Worm (Caenorhabditis elegans): ENCODE data around the gene rnr-1.

rnr-1 gene

DNA sequence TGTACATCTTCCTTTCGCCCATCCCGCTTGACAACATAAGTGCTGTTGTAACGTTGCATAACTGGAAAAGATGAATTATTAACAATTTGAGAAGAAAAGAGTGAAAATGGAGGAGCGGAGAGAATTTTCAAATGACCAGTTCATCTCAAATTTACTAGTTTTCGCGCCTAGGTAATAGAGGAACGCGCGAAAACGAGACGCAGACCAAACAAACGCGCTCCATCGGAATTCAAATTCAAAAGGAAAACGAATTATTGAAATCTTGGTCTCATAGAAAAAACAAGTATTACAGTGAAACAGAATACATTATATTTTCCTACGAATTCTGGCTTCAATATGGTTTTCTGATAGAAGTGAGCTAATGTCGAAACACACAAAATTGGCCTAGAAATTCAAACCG, 408 bp downstream of the rnr-1 start:
- no peak for TF ChIP-seq unc-62 (GFP tag; optimal IDR thresholded peaks at IDR 0.05)

DNA sequence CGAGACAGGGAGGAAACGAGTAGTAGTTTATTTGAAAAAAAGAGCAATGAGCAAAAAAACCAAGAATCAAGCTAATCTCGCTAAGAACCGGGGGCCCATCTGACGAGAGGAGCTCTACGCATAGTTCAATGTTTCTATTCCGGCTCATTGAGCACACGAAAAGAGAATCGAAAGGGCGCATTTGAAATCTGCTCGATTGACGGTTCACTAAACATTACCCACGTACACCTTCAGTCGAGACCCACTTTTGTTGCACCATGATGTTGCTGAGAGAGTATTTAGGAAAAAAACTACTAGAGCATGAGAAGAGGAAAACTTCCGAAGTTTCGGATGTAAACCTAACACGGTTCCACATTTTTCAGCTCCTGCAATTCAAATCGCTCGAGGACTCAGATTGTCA, 3.6 kb downstream of the rnr-1 start:
- no peak for TF ChIP-seq unc-62 (GFP tag; optimal IDR thresholded peaks at IDR 0.05)

DNA sequence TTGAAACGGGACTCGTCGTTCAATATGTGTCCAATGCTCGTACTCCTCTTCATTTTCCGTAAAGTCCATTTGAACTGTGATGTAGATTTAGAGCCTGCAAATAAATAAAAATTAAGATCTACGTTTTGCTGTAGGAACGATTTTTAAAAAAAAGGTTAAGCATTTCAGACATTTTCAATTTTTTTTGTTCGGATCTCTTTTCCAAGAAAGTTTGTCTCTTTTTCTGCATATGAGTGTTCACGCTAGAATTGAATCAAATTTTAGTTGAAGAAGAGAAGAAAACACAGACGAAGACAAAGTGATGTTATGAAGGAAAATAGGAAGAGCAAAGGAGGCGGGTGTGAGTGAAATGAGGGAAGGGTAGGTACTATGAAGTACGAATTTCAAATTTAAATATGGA, 13.2 kb downstream of the rnr-1 start, which contains the start of gene npr-29:
TSS of gene npr-29 (minus strand) at position 101 of the 400 bp plus-strand sequence.
- no peak for TF ChIP-seq unc-62 (GFP tag; optimal IDR thresholded peaks at IDR 0.05)

DNA sequence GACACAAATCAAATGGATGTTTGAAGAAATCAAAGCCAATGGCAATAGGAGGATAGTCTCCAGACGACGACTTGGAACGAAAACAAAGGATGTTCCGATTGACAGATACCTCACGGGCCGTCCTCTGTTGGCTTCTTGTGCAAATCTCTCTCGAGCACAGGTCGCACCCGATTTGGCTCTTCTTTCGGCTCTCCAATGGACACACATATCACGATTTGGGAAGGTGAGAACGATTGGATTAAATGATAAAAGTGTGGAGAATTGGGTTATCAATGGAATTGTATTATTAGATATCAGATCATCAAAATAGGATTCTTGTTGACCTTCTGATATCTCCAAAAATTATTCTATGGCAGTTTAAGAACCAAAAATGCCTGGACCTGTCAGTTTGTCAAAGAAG, 22.4 kb downstream of the rnr-1 start, which contains the start of gene ZC84.1:
TSS of gene ZC84.1 (minus strand) at position 101 of the 400 bp plus-strand sequence.
- TF ChIP-seq unc-62 (GFP tag; optimal IDR thresholded peaks at IDR 0.05): no peak

DNA sequence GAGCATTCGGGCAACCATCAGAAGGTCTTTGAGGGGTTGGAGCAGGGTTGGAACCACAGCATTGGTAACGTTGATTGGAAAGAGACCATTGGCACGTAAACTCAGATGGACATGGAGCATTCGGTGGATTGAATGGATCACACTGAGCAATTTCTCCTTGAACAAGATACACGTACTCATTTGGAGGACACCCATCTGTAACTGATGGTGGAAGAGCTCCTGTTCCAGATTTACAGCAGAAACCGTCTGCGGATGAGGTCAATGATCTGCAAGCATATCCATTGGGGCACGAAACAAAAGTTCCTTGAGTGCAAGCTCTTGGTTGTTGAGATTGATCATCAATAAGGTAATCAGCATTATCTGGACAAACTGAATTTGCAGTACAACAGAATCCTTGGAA, 26.6 kb downstream of the rnr-1 start:
- no peak for TF ChIP-seq unc-62 (GFP tag; optimal IDR thresholded peaks at IDR 0.05)

DNA sequence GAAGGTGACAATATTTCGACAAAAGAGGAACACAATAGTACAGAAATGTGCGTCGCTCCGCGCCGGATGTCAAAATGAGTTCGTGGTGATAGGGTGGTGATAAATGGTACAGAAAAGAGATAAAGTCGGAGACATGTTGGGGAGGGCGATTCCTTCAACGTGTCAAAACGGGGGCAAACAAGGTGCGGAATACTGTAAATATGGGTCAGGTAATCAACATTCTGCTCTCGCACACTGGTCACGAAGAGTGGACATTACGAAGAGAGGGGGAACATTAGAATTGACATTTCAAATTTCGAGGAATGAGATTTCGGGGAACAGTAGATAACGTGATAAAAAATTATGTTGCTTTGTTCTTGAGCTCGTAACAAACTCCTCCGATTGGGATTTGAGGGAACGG, 29.0 kb downstream of the rnr-1 start, which contains the start of gene ZC84.6:
TSS of gene ZC84.6 (minus strand) at position 101 of the 400 bp plus-strand sequence.
- no peak for TF ChIP-seq unc-62 (GFP tag; optimal IDR thresholded peaks at IDR 0.05)

DNA sequence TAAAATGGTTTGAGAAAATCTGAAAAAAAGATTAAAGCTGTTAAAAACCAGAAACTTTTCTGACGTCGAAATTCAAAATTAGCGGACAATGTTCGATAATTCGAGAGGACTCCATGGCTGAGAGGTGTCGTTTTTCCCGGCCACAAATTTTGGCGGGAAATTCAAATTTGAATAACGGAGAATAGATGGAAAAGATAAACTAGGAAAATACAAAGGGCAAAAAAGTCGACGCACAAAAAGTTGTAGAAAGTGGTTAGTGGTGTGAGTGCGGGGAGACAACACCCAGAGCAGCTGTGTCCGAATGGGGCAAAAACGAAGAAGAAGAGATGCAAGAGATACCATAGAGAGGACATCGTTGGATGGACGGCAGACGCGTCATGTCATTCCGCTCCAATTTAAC, 37.5 kb downstream of the rnr-1 start, which contains the start of gene cls-3:
TSS of gene cls-3 (minus strand) at position 19 of the 400 bp plus-strand sequence.
- TF ChIP-seq unc-62 (GFP tag; optimal IDR thresholded peaks at IDR 0.05): no peak

DNA sequence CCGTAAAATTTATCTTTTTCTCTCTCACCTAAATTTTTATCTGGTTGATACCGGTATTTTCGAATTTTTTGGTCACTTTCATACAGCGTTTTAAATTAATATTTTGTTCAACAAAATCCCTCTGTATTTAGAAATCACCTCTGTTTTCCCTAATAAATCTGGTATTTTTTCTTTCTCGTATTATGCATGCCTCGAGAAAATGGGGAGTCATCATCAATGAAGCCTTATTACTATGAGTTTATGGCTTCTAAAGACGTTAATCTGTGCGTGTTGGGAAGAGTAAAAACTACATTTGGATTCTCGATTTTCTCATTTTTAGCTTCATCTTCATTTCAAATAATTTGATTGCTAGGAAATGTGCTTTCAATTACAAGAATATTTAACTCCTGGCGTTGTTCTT, 42.9 kb downstream of the rnr-1 start, which contains the start of gene ZC84.7:
TSS of gene ZC84.7 (plus strand) at position 301 of the 400 bp plus-strand sequence.
- TF ChIP-seq unc-62 (GFP tag; optimal IDR thresholded peaks at IDR 0.05): no peak

DNA sequence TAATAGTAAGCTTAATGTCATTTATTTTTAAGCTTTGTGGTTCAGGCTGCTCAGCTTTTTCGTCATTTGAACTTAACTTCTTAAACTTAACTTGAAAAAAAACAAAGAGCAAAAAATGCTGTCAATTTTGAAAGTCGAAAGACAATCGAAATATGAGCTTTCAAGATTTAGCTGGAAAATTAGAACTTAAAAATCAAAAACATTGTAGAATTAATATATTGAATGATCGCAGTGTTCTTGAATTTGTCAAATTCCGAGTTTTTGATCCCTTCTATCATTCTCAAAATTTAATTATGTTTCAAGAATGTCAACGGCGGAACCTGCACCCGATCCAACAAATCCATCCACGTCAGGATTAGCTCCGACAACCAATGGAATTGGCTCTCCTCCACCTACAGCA, 47.4 kb downstream of the rnr-1 start, which contains the start of gene tax-4:
TSS of gene tax-4 (plus strand) at position 301 of the 400 bp plus-strand sequence.
- no peak for TF ChIP-seq unc-62 (GFP tag; optimal IDR thresholded peaks at IDR 0.05)

DNA sequence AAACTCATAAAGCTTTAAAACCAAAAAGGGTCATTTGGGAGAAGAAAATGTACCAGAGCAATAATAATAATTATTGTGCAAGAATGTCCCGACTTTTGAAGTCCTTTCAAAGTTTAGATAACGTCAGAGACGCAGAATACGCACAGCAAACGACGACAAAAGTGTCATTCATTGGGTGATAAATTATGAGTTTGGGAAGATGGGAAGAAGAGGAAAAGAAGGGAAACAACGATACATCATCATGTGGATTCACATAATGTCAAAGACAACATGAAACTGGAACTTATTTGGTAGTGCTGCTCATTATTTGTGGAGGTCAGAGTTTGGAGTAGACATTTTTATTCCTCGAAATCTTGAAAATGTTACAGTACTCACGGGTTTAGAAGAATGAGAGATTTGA, 50.7 kb downstream of the rnr-1 start:
- no peak for TF ChIP-seq unc-62 (GFP tag; optimal IDR thresholded peaks at IDR 0.05)

DNA sequence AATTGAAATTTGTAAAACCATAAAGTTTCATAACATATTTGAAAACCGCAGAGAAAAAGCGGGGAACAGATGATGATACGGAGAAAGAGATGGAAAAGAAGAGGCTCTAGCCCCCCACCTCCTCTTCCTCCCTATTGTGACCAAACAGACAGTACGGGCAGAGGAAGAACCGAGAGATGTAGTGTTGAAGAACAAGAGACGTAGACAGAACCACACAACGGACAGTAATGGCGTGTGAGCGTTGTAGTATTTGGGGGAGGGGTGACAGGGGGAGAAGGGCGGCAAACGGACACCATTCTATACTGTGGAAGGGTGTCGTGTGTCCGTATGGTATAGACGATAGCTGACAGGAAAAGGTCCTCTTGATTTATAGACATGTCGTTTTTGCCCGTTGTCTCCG, 52.6 kb downstream of the rnr-1 start:
- TF ChIP-seq unc-62 (GFP tag; optimal IDR thresholded peaks at IDR 0.05): no peak

Data from whole organism, dauer.